Worm (Caenorhabditis elegans) whole organism, L4 larva: Measurements from ENCODE around the gene F17C8.9.
A peak's percentile ranks its signal among the peaks of the same experiment; 100 is the strongest.

ENCODE experiments used
- F26F4.8 ChIP-seq: fragments of 200-800 bp; sonication (Bioruptor generic); conservative IDR thresholded peaks from 2 replicates; pipeline ENCODE4 v1.3.6; 2022; ENCODE audit warnings: missing genetic modification characterization, missing compliant biosample characterization
- F37D6.2 ChIP-seq: sonication (generic microtip); optimal IDR thresholded peaks from 2 replicates; lab custom pipeline; 2016; ENCODE audit warnings: mild to moderate bottlenecking, missing genetic modification characterization, missing compliant biosample characterization
- R02D3.7 ChIP-seq: fragments of 150-350 bp; sonication (generic microtip); optimal IDR thresholded peaks from 3 replicates; lab custom pipeline; 2014; ENCODE audit warnings: missing biosample characterization, missing genetic modification characterization
- T26A8.4 ChIP-seq: fragments of 200-800 bp; sonication (Bioruptor generic); IDR thresholded peaks from 2 replicates; pipeline ENCODE4 v1.3.6; 2022; ENCODE audit warnings: missing genetic modification characterization, missing compliant biosample characterization
- Y48G9A.11 ChIP-seq: fragments of 200-800 bp; sonication (Bioruptor generic); IDR thresholded peaks from 2 replicates; pipeline ENCODE4 v1.3.6; 2022; ENCODE audit warnings: missing genetic modification reagents, missing genetic modification characterization, missing compliant biosample characterization
- aly-2 ChIP-seq: sonication (generic microtip); optimal IDR thresholded peaks from 2 replicates; lab custom pipeline; 2018; ENCODE audit warnings: missing biosample characterization, missing genetic modification characterization
- arid-1 ChIP-seq: fragments of 200-800 bp; sonication (Bioruptor generic); conservative IDR thresholded peaks from 2 replicates; pipeline ENCODE4 v1.3.6; 2022; ENCODE audit warnings: missing genetic modification reagents, missing genetic modification characterization, missing compliant biosample characterization
- ceh-20 ChIP-seq: fragments of 200-800 bp; sonication (Bioruptor generic); IDR thresholded peaks from 2 replicates; pipeline ENCODE4 v1.3.6; 2022; ENCODE audit warnings: missing genetic modification reagents, missing genetic modification characterization, missing compliant biosample characterization
- ceh-82 ChIP-seq: sonication (generic microtip); optimal IDR thresholded peaks from 2 replicates; lab custom pipeline; 2017; ENCODE audit warnings: missing biosample characterization, missing genetic modification characterization
- cey-2 ChIP-seq: sonication (generic microtip); optimal IDR thresholded peaks from 3 replicates; lab custom pipeline; 2017; ENCODE audit warnings: missing genetic modification characterization, mild to moderate bottlenecking, missing compliant biosample characterization, antibody characterized with exemption, borderline replicate concordance; ENCODE audit not compliant: insufficient read depth
- ctbp-1 ChIP-seq: fragments of 200-800 bp; sonication (Bioruptor generic); IDR thresholded peaks from 2 replicates; pipeline ENCODE4 v1.3.6; 2022; ENCODE audit warnings: missing genetic modification reagents, missing genetic modification characterization, missing compliant biosample characterization
- daf-12 ChIP-seq: fragments of 150-350 bp; optimal IDR thresholded peaks from 2 replicates; lab custom pipeline; 2014; ENCODE audit warnings: missing biosample characterization, missing genetic modification reagents, missing genetic modification characterization
- daf-19 ChIP-seq: fragments of 200-800 bp; sonication (Bioruptor generic); conservative IDR thresholded peaks from 2 replicates; pipeline ENCODE4 v1.3.6; 2022; ENCODE audit warnings: missing genetic modification characterization, missing compliant biosample characterization
- dmd-6 ChIP-seq: fragments of 200-800 bp; sonication (Bioruptor generic); IDR thresholded peaks from 2 replicates; pipeline ENCODE4 v1.3.6; 2022; ENCODE audit warnings: missing genetic modification reagents, missing genetic modification characterization, missing compliant biosample characterization
- duxl-1 ChIP-seq: sonication (generic microtip); optimal IDR thresholded peaks from 2 replicates; lab custom pipeline; 2016; ENCODE audit warnings: mild to moderate bottlenecking, missing genetic modification characterization, moderate library complexity, missing compliant biosample characterization; ENCODE audit not compliant: poor library complexity
- dve-1 ChIP-seq: sonication (generic microtip); optimal IDR thresholded peaks from 2 replicates; lab custom pipeline; 2017; ENCODE audit warnings: antibody characterized with exemption, mild to moderate bottlenecking, missing genetic modification characterization, missing compliant biosample characterization; ENCODE audit not compliant: insufficient read depth
- egl-27 ChIP-seq: sonication (generic microtip); optimal IDR thresholded peaks from 3 replicates; lab custom pipeline; 2017; ENCODE audit warnings: missing biosample characterization, missing genetic modification reagents, missing genetic modification characterization
- egl-43 ChIP-seq: fragments of 200-800 bp; sonication (Bioruptor generic); IDR thresholded peaks from 2 replicates; pipeline ENCODE4 v1.3.6; 2022; ENCODE audit warnings: missing genetic modification reagents, missing genetic modification characterization, missing compliant biosample characterization
- fkh-10 ChIP-seq: fragments of 150-350 bp; optimal IDR thresholded peaks from 2 replicates; lab custom pipeline; 2014; ENCODE audit warnings: missing biosample characterization, missing genetic modification reagents, missing genetic modification characterization
- hlh-30 ChIP-seq: sonication (generic microtip); optimal IDR thresholded peaks from 2 replicates; lab custom pipeline; 2017; ENCODE audit warnings: antibody characterized with exemption, mild to moderate bottlenecking, missing genetic modification characterization, missing compliant biosample characterization; ENCODE audit not compliant: insufficient read depth
- hmg-1.1 ChIP-seq: fragments of 200-800 bp; sonication (Bioruptor generic); IDR thresholded peaks from 2 replicates; pipeline ENCODE4 v1.3.6; 2022; ENCODE audit warnings: missing genetic modification reagents, missing genetic modification characterization, missing compliant biosample characterization
- jun-1 ChIP-seq: fragments of 150-350 bp; optimal IDR thresholded peaks from 2 replicates; lab custom pipeline; 2014; ENCODE audit warnings: missing biosample characterization, missing genetic modification reagents, missing genetic modification characterization
- lin-1 ChIP-seq: fragments of 200-800 bp; sonication (Bioruptor generic); IDR thresholded peaks from 2 replicates; pipeline ENCODE4 v1.3.6; 2022; ENCODE audit warnings: missing genetic modification reagents, missing genetic modification characterization, missing compliant biosample characterization
- lin-15B ChIP-seq: fragments of 150-350 bp; sonication (generic microtip); optimal IDR thresholded peaks from 3 replicates; lab custom pipeline; 2014; ENCODE audit warnings: missing biosample characterization, missing genetic modification characterization
- lin-38 ChIP-seq: fragments of 200-800 bp; sonication (Bioruptor generic); IDR thresholded peaks from 2 replicates; pipeline ENCODE4 v1.3.6; 2022; ENCODE audit warnings: missing genetic modification reagents, missing genetic modification characterization, missing compliant biosample characterization
- lin-39 ChIP-seq: fragments of 150-350 bp; optimal IDR thresholded peaks from 2 replicates; lab custom pipeline; 2014; ENCODE audit warnings: missing biosample characterization, missing genetic modification reagents, missing genetic modification characterization
- mes-2 ChIP-seq: sonication (generic microtip); optimal IDR thresholded peaks from 2 replicates; lab custom pipeline; 2016; ENCODE audit warnings: missing genotype, mild to moderate bottlenecking, missing genetic modification characterization, missing compliant biosample characterization; ENCODE audit not compliant: poor library complexity, severe bottlenecking
- mxl-3 ChIP-seq: fragments of 200-800 bp; sonication (Bioruptor generic); optimal IDR thresholded peaks from 2 replicates; lab custom pipeline; 2018; ENCODE audit warnings: mild to moderate bottlenecking, missing genetic modification characterization, missing compliant biosample characterization
- nhr-102 ChIP-seq: sonication (generic microtip); optimal IDR thresholded peaks from 2 replicates; lab custom pipeline; 2016; ENCODE audit warnings: mild to moderate bottlenecking, missing genetic modification characterization, moderate library complexity, missing compliant biosample characterization
- nhr-11 ChIP-seq: fragments of 150-350 bp; optimal IDR thresholded peaks from 2 replicates; lab custom pipeline; 2014; ENCODE audit warnings: missing biosample characterization, missing genetic modification characterization
- nhr-111 ChIP-seq: fragments of 200-800 bp; sonication (Bioruptor generic); optimal IDR thresholded peaks from 2 replicates; lab custom pipeline; 2018; ENCODE audit warnings: mild to moderate bottlenecking, missing genetic modification characterization, missing compliant biosample characterization
- nhr-25 ChIP-seq: sonication (generic microtip); optimal IDR thresholded peaks from 2 replicates; lab custom pipeline; 2017; ENCODE audit warnings: missing genetic modification characterization, mild to moderate bottlenecking, missing compliant biosample characterization, antibody characterized with exemption, moderate library complexity, borderline replicate concordance; ENCODE audit not compliant: insufficient read depth
- nhr-42 ChIP-seq: fragments of 200-800 bp; sonication (Bioruptor generic); IDR thresholded peaks from 2 replicates; pipeline ENCODE4 v1.3.6; 2022; ENCODE audit warnings: missing genetic modification characterization, missing compliant biosample characterization
- php-3 ChIP-seq: fragments of 200-800 bp; sonication (Bioruptor generic); IDR thresholded peaks from 2 replicates; pipeline ENCODE4 v1.3.6; 2022; ENCODE audit warnings: missing genetic modification reagents, missing genetic modification characterization, missing compliant biosample characterization
- sdz-12 ChIP-seq: fragments of 200-800 bp; sonication (Bioruptor generic); optimal IDR thresholded peaks from 2 replicates; lab custom pipeline; 2018; ENCODE audit warnings: mild to moderate bottlenecking, missing genetic modification characterization, missing compliant biosample characterization
- skn-1 ChIP-seq: fragments of 150-350 bp; optimal IDR thresholded peaks from 2 replicates; lab custom pipeline; 2014; ENCODE audit warnings: missing biosample characterization, missing genetic modification characterization
- spr-3 ChIP-seq: fragments of 200-800 bp; sonication (Bioruptor generic); optimal IDR thresholded peaks from 2 replicates; lab custom pipeline; 2018; ENCODE audit warnings: mild to moderate bottlenecking, missing genetic modification characterization, missing compliant biosample characterization
- tag-97 ChIP-seq: fragments of 200-800 bp; sonication (Bioruptor generic); IDR thresholded peaks from 2 replicates; pipeline ENCODE4 v1.3.6; 2022; ENCODE audit warnings: missing genetic modification characterization, missing compliant biosample characterization
- zag-1 ChIP-seq: fragments of 150-350 bp; optimal IDR thresholded peaks from 2 replicates; lab custom pipeline; 2014; ENCODE audit warnings: missing biosample characterization, missing genetic modification characterization
- zip-2 ChIP-seq: fragments of 150-350 bp; optimal IDR thresholded peaks from 2 replicates; lab custom pipeline; 2014; ENCODE audit warnings: missing biosample characterization, missing genetic modification characterization
- ztf-11 ChIP-seq: fragments of 150-350 bp; optimal IDR thresholded peaks from 2 replicates; lab custom pipeline; 2014; ENCODE audit warnings: missing biosample characterization, missing genetic modification characterization

Gene F17C8.9

DNA sequence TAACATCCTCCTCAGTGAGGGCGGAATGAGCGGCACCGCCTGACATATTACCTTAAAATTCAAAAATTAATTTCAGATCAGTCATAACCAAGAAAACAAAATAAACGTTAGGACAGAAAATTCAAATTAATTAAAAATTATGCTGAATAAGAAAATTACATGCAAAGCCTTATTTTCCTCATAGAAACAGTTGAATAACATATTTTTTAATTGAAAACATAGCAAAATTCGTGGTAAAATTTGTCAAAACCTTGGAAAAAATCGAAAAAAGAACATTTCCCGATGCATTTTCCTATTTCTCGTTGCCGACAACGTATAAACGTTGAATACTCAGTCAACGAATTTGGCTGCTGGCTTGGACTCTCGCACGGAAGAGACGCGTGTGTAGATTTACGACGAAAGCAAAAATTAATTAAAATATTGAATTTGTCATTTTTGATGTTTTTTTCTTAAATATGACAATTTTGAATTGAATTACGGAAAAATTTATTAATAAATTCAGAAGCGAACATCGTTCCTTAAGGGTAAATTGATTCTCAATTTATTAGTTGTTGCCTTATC lies 19.9 kb downstream of the F17C8.9 start, which contains the start of the genes rps-0 and rbg-3 (continued):
- TF ChIP-seq duxl-1 (tag; lab: Kevin White, UChicago): peak; percentile 75
- no peak for TF ChIP-seq F26F4.8 (GFP tag; lab: Robert Waterston, UW)
- TF ChIP-seq T26A8.4 (GFP tag; lab: Robert Waterston, UW): peak; percentile 74
- peak; percentile 57 for TF ChIP-seq arid-1 (GFP tag; lab: Robert Waterston, UW)
- peak; percentile 83 for TF ChIP-seq hmg-1.1 (GFP tag; lab: Robert Waterston, UW)
- TF ChIP-seq skn-1 (tag; lab: Kevin White, UChicago): no peak
- no peak for TF ChIP-seq aly-2
- TF ChIP-seq fkh-10 (GFP tag; lab: Kevin White, UChicago): peak; percentile 88
- TF ChIP-seq lin-38 (GFP tag; lab: Robert Waterston, UW): peak; percentile 87
- TF ChIP-seq zag-1 (tag; lab: Kevin White, UChicago): no peak
- no peak for TF ChIP-seq tag-97
- TF ChIP-seq lin-15B (tag; lab: Kevin White, UChicago): peak; percentile 26
- no peak for TF ChIP-seq ztf-11
- peak; percentile 92 for TF ChIP-seq nhr-11
- TF ChIP-seq lin-39 (tag; lab: Kevin White, UChicago): no peak
- TF ChIP-seq Y48G9A.11 (GFP tag; lab: Robert Waterston, UW): no peak
- peak; percentile 80 for TF ChIP-seq F37D6.2 (tag; lab: Kevin White, UChicago)
- peak; percentile 34 for TF ChIP-seq zip-2 (tag; lab: Kevin White, UChicago)
- TF ChIP-seq ctbp-1 (GFP tag; lab: Robert Waterston, UW): peak; percentile 61; the same call in 1 of the 2 replicates
- TF ChIP-seq dmd-6 (GFP tag; lab: Robert Waterston, UW): peak; percentile 77
- TF ChIP-seq lin-1 (GFP tag; lab: Robert Waterston, UW): no peak
- no peak for TF ChIP-seq cey-2 (tag; lab: Kevin White, UChicago)
- TF ChIP-seq hlh-30 (tag; lab: Kevin White, UChicago): peak; percentile 83
- no peak for TF ChIP-seq sdz-12 (GFP tag; lab: Kevin White, UChicago)
- 0 out of 2 replicates have a peak, but pooled peaks have one; percentile 39 for TF ChIP-seq ceh-20
- TF ChIP-seq egl-43 (GFP tag; lab: Robert Waterston, UW): no peak
- TF ChIP-seq egl-27 (tag; lab: Kevin White, UChicago): no peak
- TF ChIP-seq nhr-102 (tag; lab: Kevin White, UChicago): peak; percentile 82
- TF ChIP-seq dve-1 (tag; lab: Kevin White, UChicago): peak; percentile 97
- TF ChIP-seq nhr-111: no peak
- peak; percentile 90 for TF ChIP-seq R02D3.7 (tag; lab: Kevin White, UChicago)
- no peak for TF ChIP-seq spr-3 (GFP tag; lab: Kevin White, UChicago)
- no peak for TF ChIP-seq php-3 (GFP tag; lab: Robert Waterston, UW)
- TF ChIP-seq nhr-42: peak; percentile 37; the same call in 1 of the 2 replicates
- no peak for TF ChIP-seq jun-1 (tag; lab: Kevin White, UChicago)
- TF ChIP-seq nhr-25 (tag; lab: Kevin White, UChicago): peak; percentile 81
- peak; percentile 95 for TF ChIP-seq mes-2
- no peak for TF ChIP-seq daf-19 (GFP tag; lab: Robert Waterston, UW)
- peak; percentile 31 for TF ChIP-seq mxl-3 (GFP tag; lab: Kevin White, UChicago)
- TF ChIP-seq daf-12: no peak
- no peak for TF ChIP-seq ceh-82 (tag; lab: Kevin White, UChicago)
- TF ChIP-seq, all 104 proteins: peak for 47
